Fruit fly (Drosophila melanogaster) whole organism, prepupa: Measurements from ENCODE around the gene Ugalt.

Source experiments
- Hr38 ChIP-seq: sonication (Bioruptor generic); optimal IDR thresholded peaks from 2 replicates; lab custom pipeline; 2016; ENCODE audit warnings: missing biosample characterization, missing genetic modification characterization
- OdsH ChIP-seq: fragments of 200-800 bp; sonication (Bioruptor generic); optimal IDR thresholded peaks from 3 replicates; lab custom pipeline; 2016; ENCODE audit warnings: missing biosample characterization, missing genetic modification characterization
- ss ChIP-seq, 2 experiments: fragments of 200-800 bp; sonication (Bioruptor generic); optimal IDR thresholded peaks; 2 replicates in 1 of 2; 3 replicates in 1 of 2; lab custom pipeline; 2017 to 2018; ENCODE audit warnings: mild to moderate bottlenecking in 2 of 2, missing biosample characterization in 2 of 2, missing genetic modification characterization in 2 of 2, moderate library complexity in 1 of 2

DNA sequence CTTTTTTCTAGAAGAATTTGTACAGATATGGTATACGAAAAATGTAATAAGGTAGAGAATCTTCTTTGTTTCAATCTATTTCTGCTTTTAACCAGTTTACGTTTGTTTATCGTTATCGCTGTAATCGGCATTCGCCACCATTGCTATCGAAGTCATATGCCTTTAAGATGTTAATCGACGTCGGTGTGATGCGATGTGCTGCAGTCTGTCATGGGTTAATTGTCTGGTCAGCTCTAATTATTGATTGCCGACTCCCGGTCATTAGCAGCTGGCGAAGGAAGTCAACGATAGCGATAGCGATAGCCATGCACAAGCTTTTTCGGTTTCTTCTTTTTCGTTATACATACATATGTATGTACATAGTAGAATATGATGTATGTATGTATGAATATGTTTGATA lies 48.2 kb downstream of the Ugalt start:
- TF ChIP-seq Hr38 (GFP tag; lab: Kevin White, UChicago) (no peak), ss (GFP tag; optimal IDR thresholded peaks at IDR 0.05; lab: Kevin White, UChicago) (no peak), OdsH (no peak)
